Worm (Caenorhabditis elegans): ENCODE measurements around the gene inx-7.

Gene inx-7

ce11 chrIV:5967035-5967499, 20.6 kb upstream of the inx-7 start (continued):
- TF ChIP-seq Y95B8A.8 (GFP tag; IDR thresholded peaks at IDR 0.05) (peak; percentile 73; the same call in 1 of the 2 replicates), ets-4 (GFP tag; optimal IDR thresholded peaks at IDR 0.05) (peak; percentile 19), nhr-120 (GFP tag; IDR thresholded peaks at IDR 0.05) (0 out of 2 replicates have a peak, but pooled peaks have one; percentile 54), athp-1 (tag; optimal IDR thresholded peaks at IDR 0.05) (peak; percentile 54), lag-1 (GFP tag; IDR thresholded peaks at IDR 0.05) (no peak), F57A8.1 (GFP tag; optimal IDR thresholded peaks at IDR 0.05) (no peak), F33H1.4 (GFP tag; IDR thresholded peaks at IDR 0.05) (peak; percentile 46), xnd-1 (tag; optimal IDR thresholded peaks at IDR 0.05) (no peak), ZK185.1 (tag; optimal IDR thresholded peaks at IDR 0.05; ENCODE audit: poor library complexity, severe bottlenecking) (peak; percentile 92), ceh-79 (tag; optimal IDR thresholded peaks at IDR 0.05) (peak; percentile 80), lir-1 (GFP tag; conservative IDR thresholded peaks at IDR 0.05) (peak; percentile 72; the same call in 1 of the 2 replicates), rec-8 (tag; optimal IDR thresholded peaks at IDR 0.05) (peak; percentile 62 to 86), Y67H2A.10 (GFP tag; conservative IDR thresholded peaks at IDR 0.05) (no peak), ztf-3 (GFP tag; optimal IDR thresholded peaks at IDR 0.05) (peak; percentile 48), hrde-1 (tag; optimal IDR thresholded peaks at IDR 0.05; ENCODE audit: borderline replicate concordance) (peak; percentile 82), nfya-2 (GFP tag; IDR thresholded peaks at IDR 0.05) (no peak), T26A5.8 (tag; optimal IDR thresholded peaks at IDR 0.05) (peak; percentile 69), nhr-80 (tag; optimal IDR thresholded peaks at IDR 0.05) (peak; percentile 95), B0261.1 (tag; optimal IDR thresholded peaks at IDR 0.05) (peak; percentile 95), hlh-26 (GFP tag; conservative IDR thresholded peaks at IDR 0.05) (no peak), T07F8.4 (tag; optimal IDR thresholded peaks at IDR 0.05) (peak; percentile 78), hsf-1 (GFP tag; IDR thresholded peaks at IDR 0.05) (no peak; the same call in 1 of the 2 replicates), B0019.2 (GFP tag; conservative IDR thresholded peaks at IDR 0.05) (0 out of 2 replicates have a peak, but pooled peaks have one; percentile 14), cebp-1 (GFP tag; IDR thresholded peaks at IDR 0.05) (peak; percentile 65; the same call in 1 of the 2 replicates), cebp-1 (tag; optimal IDR thresholded peaks at IDR 0.05) (peak; percentile 86), ceh-40 (GFP tag; IDR thresholded peaks at IDR 0.05) (peak; percentile 66; the same call in 1 of the 2 replicates), gei-17 (GFP tag; optimal IDR thresholded peaks at IDR 0.05) (peak; percentile 9), snpc-1.3 (tag; optimal IDR thresholded peaks at IDR 0.05; ENCODE audit: insufficient read depth) (peak; percentile 93), mel-28 (tag; optimal IDR thresholded peaks at IDR 0.05; ENCODE audit: borderline replicate concordance) (peak; percentile 59), hlh-12 (tag; optimal IDR thresholded peaks at IDR 0.05) (peak; percentile 12), sptf-2 (GFP tag; optimal IDR thresholded peaks at IDR 0.05) (no peak), tbx-9 (tag; optimal IDR thresholded peaks at IDR 0.05; ENCODE audit: borderline replicate concordance) (no peak), bed-2 (GFP tag; IDR thresholded peaks at IDR 0.05) (0 out of 2 replicates have a peak, but pooled peaks have one; percentile 31), nhr-90 (tag; optimal IDR thresholded peaks at IDR 0.05) (peak; percentile 92), rpc-1 (optimal IDR thresholded peaks at IDR 0.05) (peak; percentile 94), rpc-1 (tag; optimal IDR thresholded peaks at IDR 0.05) (peak; percentile 98), sdz-38 (tag; optimal IDR thresholded peaks at IDR 0.05) (no peak), F55B11.4 (tag; optimal IDR thresholded peaks at IDR 0.05; ENCODE audit: borderline replicate concordance, insufficient read depth) (no peak), C17E4.6 (GFP tag; IDR thresholded peaks at IDR 0.05) (no peak), madf-3 (GFP tag; IDR thresholded peaks at IDR 0.05) (peak; percentile 77; the same call in 1 of the 2 replicates), ceh-100 (GFP tag; IDR thresholded peaks at IDR 0.05) (peak; percentile 37; the same call in 1 of the 2 replicates), snpc-1.1 (tag; optimal IDR thresholded peaks at IDR 0.05; ENCODE audit: insufficient read depth) (peak; percentile 73), rcor-1 (GFP tag; IDR thresholded peaks at IDR 0.05) (peak; percentile 64; the same call in 1 of the 2 replicates), F39B2.1 (GFP tag; IDR thresholded peaks at IDR 0.05) (no peak), let-526 (GFP tag; IDR thresholded peaks at IDR 0.05) (peak; percentile 43; the same call in 1 of the 2 replicates), sea-2 (GFP tag; IDR thresholded peaks at IDR 0.05) (0 out of 2 replicates have a peak, but pooled peaks have one; percentile 67), ztf-26 (tag; optimal IDR thresholded peaks at IDR 0.05) (peak; percentile 81)
